Worm (Caenorhabditis elegans) whole organism, late embryonic: ENCODE measurements around the gene srg-46.

Experiments used
- C38D4.7 ChIP-seq: fragments of 200-800 bp; sonication (Bioruptor generic); optimal IDR thresholded peaks from 2 replicates; lab custom pipeline; 2018; ENCODE audit warnings: mild to moderate bottlenecking, missing genetic modification characterization, moderate library complexity, missing compliant biosample characterization
- ama-1 ChIP-seq: fragments of 150-350 bp; optimal IDR thresholded peaks from 2 replicates; lab custom pipeline; 2014
- ceh-48 ChIP-seq: sonication (generic microtip); optimal IDR thresholded peaks from 2 replicates; lab custom pipeline; 2016; ENCODE audit warnings: missing genetic modification characterization, inconsistent platforms, missing compliant biosample characterization
- ceh-9 ChIP-seq: sonication (generic microtip); optimal IDR thresholded peaks from 2 replicates; lab custom pipeline; 2016; ENCODE audit warnings: mild to moderate bottlenecking, missing genetic modification characterization, inconsistent platforms, missing compliant biosample characterization
- hlh-15 ChIP-seq: sonication (generic microtip); optimal IDR thresholded peaks from 2 replicates; lab custom pipeline; 2016; ENCODE audit warnings: missing genetic modification characterization, missing compliant biosample characterization
- hlh-30 ChIP-seq: sonication (generic microtip); optimal IDR thresholded peaks from 2 replicates; lab custom pipeline; 2017; ENCODE audit warnings: antibody characterized with exemption, missing genetic modification characterization, missing compliant biosample characterization; ENCODE audit not compliant: insufficient read depth
- lin-11 ChIP-seq: fragments of 200-800 bp; sonication (Bioruptor generic); optimal IDR thresholded peaks from 2 replicates; lab custom pipeline; 2018; ENCODE audit warnings: mild to moderate bottlenecking, missing genetic modification characterization, missing compliant biosample characterization
- nhr-11 ChIP-seq: fragments of 150-350 bp; optimal IDR thresholded peaks from 2 replicates; lab custom pipeline; 2014; ENCODE audit warnings: missing biosample characterization, missing genetic modification characterization
- odd-2 ChIP-seq: sonication (generic microtip); optimal IDR thresholded peaks from 2 replicates; lab custom pipeline; 2017; ENCODE audit warnings: antibody characterized with exemption, mild to moderate bottlenecking, missing genetic modification characterization, missing compliant biosample characterization
- pax-1 ChIP-seq: fragments of 150-350 bp; optimal IDR thresholded peaks from 2 replicates; lab custom pipeline; 2014; ENCODE audit warnings: missing biosample characterization, missing genetic modification characterization
- rnt-1 ChIP-seq: sonication (generic microtip); optimal IDR thresholded peaks from 2 replicates; lab custom pipeline; 2016; ENCODE audit warnings: missing genetic modification characterization, missing compliant biosample characterization
- sdc-2 ChIP-seq: sonication (generic microtip); optimal IDR thresholded peaks from 2 replicates; lab custom pipeline; 2016; ENCODE audit warnings: missing genotype, missing genetic modification characterization, missing compliant biosample characterization
- sox-4 ChIP-seq: sonication (generic microtip); optimal IDR thresholded peaks from 2 replicates; lab custom pipeline; 2017; ENCODE audit warnings: mild to moderate bottlenecking, missing genetic modification characterization, inconsistent platforms, missing compliant biosample characterization

ce11 chrV:13345867-13346328 lies 17.6 kb upstream of the srg-46 start, which contains the start of gene twk-43:
- peak; percentile 64 for TF ChIP-seq rnt-1 (tag; lab: Kevin White, UChicago)
- TF ChIP-seq sox-4 (tag; lab: Kevin White, UChicago) = no peak
- no peak for TF ChIP-seq ceh-48 (tag; lab: Kevin White, UChicago)
- no peak for TF ChIP-seq hlh-30 (tag; lab: Kevin White, UChicago)
- TF ChIP-seq ama-1 = no peak
- no peak for TF ChIP-seq C38D4.7
- TF ChIP-seq nhr-11 (tag; lab: Kevin White, UChicago) = no peak
- TF ChIP-seq lin-11 (tag; lab: Kevin White, UChicago) = no peak
- no peak for TF ChIP-seq ceh-9 (tag; lab: Kevin White, UChicago)
- no peak for TF ChIP-seq odd-2 (tag; lab: Kevin White, UChicago)
- TF ChIP-seq pax-1 (tag; lab: Kevin White, UChicago) = no peak
- no peak for TF ChIP-seq hlh-15 (tag; lab: Kevin White, UChicago)
- TF ChIP-seq sdc-2 (tag; lab: Kevin White, UChicago) = no peak
